Fruit fly (Drosophila melanogaster) S2 (cell line): ENCODE measurements around the gene CG31493.

Source experiments
- CG8478 ChIP-seq: fragments of >200 bp; optimal IDR thresholded peaks from 2 replicates; lab custom pipeline; 2018
- CTCF ChIP-seq, 2 experiments: fragments of >200 bp; optimal IDR thresholded peaks; 2 replicates each; lab custom pipeline; 2018

DNA sequence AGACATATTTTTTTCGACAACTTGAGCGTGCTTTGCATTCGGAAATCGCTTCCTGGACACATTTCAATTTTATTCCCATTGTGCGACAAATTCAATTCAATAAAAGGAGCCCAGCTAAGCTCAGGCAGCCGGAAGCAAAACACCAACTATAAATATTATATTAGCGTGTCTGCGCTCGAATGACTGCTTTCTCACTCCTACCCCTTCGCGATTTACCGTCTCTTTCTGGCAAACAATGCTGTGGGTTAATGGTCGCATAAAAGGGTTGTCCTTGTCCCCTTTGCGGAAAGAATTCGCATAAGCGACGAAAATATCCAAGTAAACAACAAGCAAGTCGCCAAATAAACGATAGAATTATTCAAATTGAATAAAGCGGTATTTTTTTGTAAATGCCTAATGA, 27.1 kb upstream of the CG31493 start:
- TF ChIP-seq CG8478 (lab: Kevin White, UChicago) (no peak), CTCF (optimal IDR thresholded peaks at IDR 0.05; lab: Kevin White, UChicago) (no peak)
